Worm (Caenorhabditis elegans) whole organism, L3 larva: ENCODE measurements around the gene ztf-13.

ENCODE experiments used
- elt-3 ChIP-seq, 3 experiments: fragments of 150-350 bp in 1 of 3; sonication (generic microtip) in 2 of 3; optimal IDR thresholded peaks; 2 replicates in 2 of 3; 4 replicates in 1 of 3; lab custom pipeline; 2014 to 2017; ENCODE audit warnings: missing biosample characterization in 3 of 3, missing genetic modification characterization in 3 of 3
- fkh-10 ChIP-seq: sonication (generic microtip); optimal IDR thresholded peaks from 2 replicates; lab custom pipeline; 2017; ENCODE audit warnings: missing biosample characterization, missing genetic modification reagents, missing genetic modification characterization
- nhr-11 ChIP-seq: fragments of 150-350 bp; optimal IDR thresholded peaks from 2 replicates; lab custom pipeline; 2014; ENCODE audit warnings: missing biosample characterization, missing genetic modification characterization
- nhr-67 ChIP-seq: fragments of 150-350 bp; optimal IDR thresholded peaks from 2 replicates; lab custom pipeline; 2014; ENCODE audit warnings: missing biosample characterization, missing genetic modification characterization
- pqm-1 ChIP-seq: fragments of 150-350 bp; optimal IDR thresholded peaks from 2 replicates; lab custom pipeline; 2017; ENCODE audit warnings: missing biosample characterization, missing genetic modification characterization, inconsistent platforms

ce11 chrX:3089894-3090414 is 12.0 kb downstream of the ztf-13 start:
- TF ChIP-seq nhr-67 (tag; lab: Kevin White, UChicago): no peak
- TF ChIP-seq nhr-11 (tag; lab: Kevin White, UChicago): no peak
- no peak for TF ChIP-seq elt-3 (tag; optimal IDR thresholded peaks at IDR 0.05; lab: Kevin White, UChicago)
- TF ChIP-seq pqm-1 (tag; lab: Kevin White, UChicago): peak; percentile 75
- TF ChIP-seq fkh-10 (GFP tag; lab: Kevin White, UChicago): no peak
